Worm (Caenorhabditis elegans) whole organism, mixed stage, embryonic: ENCODE data around the gene miro-1.

Source experiments
- M03D4.4 ChIP-seq: sonication (generic microtip); optimal IDR thresholded peaks from 2 replicates; lab custom pipeline; 2017; ENCODE audit warnings: mild to moderate bottlenecking, missing genetic modification characterization, missing compliant biosample characterization
- bed-3 ChIP-seq: fragments of 200-800 bp; sonication (Bioruptor generic); optimal IDR thresholded peaks from 3 replicates; lab custom pipeline; 2018; ENCODE audit warnings: mild to moderate bottlenecking, missing genetic modification characterization, moderate library complexity, missing compliant biosample characterization
- blmp-1 ChIP-seq: fragments of 150-350 bp; optimal IDR thresholded peaks from 2 replicates; lab custom pipeline; 2014; ENCODE audit warnings: missing biosample characterization, missing genetic modification characterization
- ceh-39 ChIP-seq: fragments of 150-350 bp; optimal IDR thresholded peaks from 2 replicates; lab custom pipeline; 2014; ENCODE audit warnings: missing biosample characterization, missing genetic modification characterization
- ceh-43 ChIP-seq: fragments of 200-800 bp; sonication (Bioruptor generic); optimal IDR thresholded peaks from 2 replicates; lab custom pipeline; 2018; ENCODE audit warnings: mild to moderate bottlenecking, missing genetic modification characterization, moderate library complexity, missing compliant biosample characterization
- ceh-83 ChIP-seq: fragments of 200-800 bp; sonication (Bioruptor generic); optimal IDR thresholded peaks from 2 replicates; lab custom pipeline; 2018; ENCODE audit warnings: mild to moderate bottlenecking, missing genetic modification characterization, missing compliant biosample characterization
- ces-1 ChIP-seq: fragments of 150-350 bp; optimal IDR thresholded peaks from 2 replicates; lab custom pipeline; 2014; ENCODE audit warnings: missing biosample characterization, missing genetic modification reagents, missing genetic modification characterization
- cnd-1 ChIP-seq: fragments of 200-800 bp; sonication (Bioruptor generic); optimal IDR thresholded peaks from 2 replicates; lab custom pipeline; 2018; ENCODE audit warnings: mild to moderate bottlenecking, missing genetic modification characterization, missing compliant biosample characterization
- drap-1 ChIP-seq: fragments of 200-800 bp; sonication (Bioruptor generic); optimal IDR thresholded peaks from 3 replicates; lab custom pipeline; 2018; ENCODE audit warnings: mild to moderate bottlenecking, missing genetic modification characterization, missing compliant biosample characterization
- elt-1 ChIP-seq: sonication (generic microtip); optimal IDR thresholded peaks from 2 replicates; lab custom pipeline; 2017; ENCODE audit warnings: missing genetic modification characterization, mild to moderate bottlenecking, missing compliant biosample characterization, antibody characterized with exemption, moderate library complexity, borderline replicate concordance; ENCODE audit not compliant: insufficient read depth
- elt-3 ChIP-seq: fragments of 150-350 bp; optimal IDR thresholded peaks from 2 replicates; lab custom pipeline; 2014; ENCODE audit warnings: missing biosample characterization, missing genetic modification characterization
- flh-1 ChIP-seq: fragments of 200-800 bp; sonication (Bioruptor generic); optimal IDR thresholded peaks from 2 replicates; lab custom pipeline; 2018; ENCODE audit warnings: mild to moderate bottlenecking, missing genetic modification characterization, moderate library complexity, missing compliant biosample characterization
- ham-2 ChIP-seq: fragments of 200-800 bp; sonication (Bioruptor generic); optimal IDR thresholded peaks from 2 replicates; lab custom pipeline; 2018; ENCODE audit warnings: mild to moderate bottlenecking, missing genetic modification characterization, missing compliant biosample characterization
- hlh-1 ChIP-seq: fragments of 150-350 bp; optimal IDR thresholded peaks from 2 replicates; lab custom pipeline; 2014; ENCODE audit warnings: missing biosample characterization, missing genetic modification reagents, missing genetic modification characterization
- lin-13 ChIP-seq: fragments of 150-350 bp; optimal IDR thresholded peaks from 2 replicates; lab custom pipeline; 2014; ENCODE audit warnings: missing biosample characterization, missing genetic modification characterization
- lin-32 ChIP-seq: fragments of 200-800 bp; sonication (Bioruptor generic); optimal IDR thresholded peaks from 2 replicates; lab custom pipeline; 2018; ENCODE audit warnings: mild to moderate bottlenecking, missing genetic modification characterization, missing compliant biosample characterization
- lsy-2 ChIP-seq: fragments of 150-350 bp; optimal IDR thresholded peaks from 2 replicates; lab custom pipeline; 2014; ENCODE audit warnings: missing biosample characterization, missing genetic modification characterization
- mab-5 ChIP-seq: fragments of 150-350 bp; optimal IDR thresholded peaks from 2 replicates; lab custom pipeline; 2014; ENCODE audit warnings: missing biosample characterization, missing genetic modification characterization
- mep-1 ChIP-seq: fragments of 150-350 bp; optimal IDR thresholded peaks from 2 replicates; lab custom pipeline; 2017; ENCODE audit warnings: missing biosample characterization, missing genetic modification reagents, missing genetic modification characterization, inconsistent platforms
- mls-2 ChIP-seq: sonication (generic microtip); optimal IDR thresholded peaks from 2 replicates; lab custom pipeline; 2016; ENCODE audit warnings: mild to moderate bottlenecking, missing genetic modification characterization, moderate library complexity, missing compliant biosample characterization
- nhr-12 ChIP-seq: fragments of 150-350 bp; optimal IDR thresholded peaks from 2 replicates; lab custom pipeline; 2014; ENCODE audit warnings: missing biosample characterization, missing genetic modification characterization
- nhr-2 ChIP-seq: fragments of 150-350 bp; optimal IDR thresholded peaks from 2 replicates; lab custom pipeline; 2014; ENCODE audit warnings: missing biosample characterization, missing genetic modification characterization
- nhr-237 ChIP-seq: fragments of 150-350 bp; optimal IDR thresholded peaks from 2 replicates; lab custom pipeline; 2014; ENCODE audit warnings: missing biosample characterization, missing genetic modification characterization
- nhr-28 ChIP-seq: fragments of 150-350 bp; optimal IDR thresholded peaks from 2 replicates; lab custom pipeline; 2014; ENCODE audit warnings: missing biosample characterization, missing genetic modification characterization
- nhr-76 ChIP-seq: sonication (generic microtip); optimal IDR thresholded peaks from 2 replicates; lab custom pipeline; 2017; ENCODE audit warnings: missing biosample characterization, missing genetic modification characterization
- pha-4 ChIP-seq: fragments of 150-350 bp; optimal IDR thresholded peaks from 2 replicates; lab custom pipeline; 2018; ENCODE audit warnings: missing biosample characterization, missing genetic modification reagents, missing genetic modification characterization
- sem-2 ChIP-seq: fragments of 200-800 bp; sonication (Bioruptor generic); optimal IDR thresholded peaks from 2 replicates; lab custom pipeline; 2018; ENCODE audit warnings: mild to moderate bottlenecking, missing genetic modification characterization, missing compliant biosample characterization
- snpc-4 ChIP-seq: fragments of 150-350 bp; optimal IDR thresholded peaks from 2 replicates; lab custom pipeline; 2014; ENCODE audit warnings: missing biosample characterization, missing genetic modification characterization
- sptf-1 ChIP-seq: sonication (generic microtip); optimal IDR thresholded peaks from 2 replicates; lab custom pipeline; 2017; ENCODE audit warnings: mild to moderate bottlenecking, missing genetic modification characterization, moderate library complexity, missing compliant biosample characterization
- tbx-8 ChIP-seq: fragments of 200-800 bp; sonication (Bioruptor generic); optimal IDR thresholded peaks from 2 replicates; lab custom pipeline; 2018; ENCODE audit warnings: mild to moderate bottlenecking, missing genetic modification characterization, moderate library complexity, missing compliant biosample characterization
- unc-120 ChIP-seq: sonication (generic microtip); optimal IDR thresholded peaks from 2 replicates; lab custom pipeline; 2017; ENCODE audit warnings: missing genetic modification characterization, missing compliant biosample characterization; ENCODE audit not compliant: poor library complexity, severe bottlenecking
- unc-39 ChIP-seq: fragments of 150-350 bp; optimal IDR thresholded peaks from 2 replicates; lab custom pipeline; 2014; ENCODE audit warnings: missing biosample characterization, missing genetic modification characterization
- unc-62 ChIP-seq: fragments of 150-350 bp; optimal IDR thresholded peaks from 2 replicates; lab custom pipeline; 2014; ENCODE audit warnings: missing biosample characterization, missing genetic modification reagents, missing genetic modification characterization
- zip-8 ChIP-seq: fragments of 150-350 bp; optimal IDR thresholded peaks from 2 replicates; lab custom pipeline; 2014; ENCODE audit warnings: missing biosample characterization, missing genetic modification characterization
- ztf-11 ChIP-seq: fragments of 150-350 bp; optimal IDR thresholded peaks from 2 replicates; lab custom pipeline; 2014; ENCODE audit warnings: missing biosample characterization, missing genetic modification characterization

miro-1 gene

DNA sequence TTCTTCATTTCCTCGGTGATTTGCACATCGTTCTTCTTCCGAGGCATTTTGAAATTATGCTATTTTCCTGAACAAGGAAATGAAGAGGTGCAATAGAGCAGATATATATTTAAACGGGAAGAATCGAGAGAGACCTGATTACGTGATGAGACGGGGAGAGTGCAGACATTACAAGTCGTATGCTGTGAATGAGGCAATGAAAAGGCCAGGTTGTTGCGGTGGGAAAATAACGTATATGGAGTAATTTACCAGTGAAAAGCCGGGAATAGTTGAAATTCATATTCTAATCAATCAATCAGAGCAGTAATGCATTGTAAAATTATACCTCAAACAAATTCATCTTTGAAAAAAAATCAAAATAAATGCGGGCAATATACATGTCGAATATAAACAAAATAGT lies 43.1 kb upstream of the miro-1 start, which contains the start of gene Y17G9B.8:
Gene Y17G9B.8 (minus strand): TSS at position 182 of the 400 bp plus-strand sequence.
- TF ChIP-seq sptf-1 = peak; percentile 9
- TF ChIP-seq hlh-1 = no peak
- no peak for TF ChIP-seq pha-4 (tag; lab: Kevin White, UChicago)
- no peak for TF ChIP-seq unc-62 (GFP tag; lab: Kevin White, UChicago)

DNA sequence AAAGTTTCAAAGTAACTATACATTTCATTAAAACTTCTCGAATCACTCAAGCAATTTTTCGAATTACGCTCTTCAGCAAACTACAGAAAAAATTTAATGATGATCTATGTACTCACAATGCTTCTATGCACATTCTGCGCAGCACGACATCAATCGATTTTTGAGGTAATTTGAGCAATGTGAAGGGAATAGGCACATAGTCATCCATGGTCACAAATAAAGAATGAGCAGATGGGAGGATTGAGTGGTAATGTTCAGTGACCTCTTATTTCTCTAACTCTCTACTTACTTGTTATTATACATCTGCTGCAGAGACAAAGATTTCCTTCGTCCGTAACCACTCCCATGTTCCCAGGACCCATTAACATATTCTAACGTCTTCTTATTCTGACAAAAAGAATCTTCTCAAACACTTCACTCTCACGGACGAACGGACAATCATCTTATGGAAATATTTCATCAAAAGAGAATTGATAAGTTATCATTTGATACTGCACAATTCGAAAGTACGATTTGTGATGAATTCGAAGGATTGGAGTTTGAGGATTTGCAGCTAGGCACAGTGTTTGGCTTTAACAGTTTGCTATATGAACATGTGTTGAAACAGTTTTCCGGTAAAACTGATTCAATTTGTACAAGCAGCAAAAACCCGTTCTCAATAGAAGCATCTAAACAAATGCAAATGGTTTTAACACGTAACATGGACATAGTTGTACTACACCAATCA lies 40.5 kb upstream of the miro-1 start, which contains the start of the genes fbxb-77 and Y17G9B.11:
Gene fbxb-77 (minus strand): TSS at position 229 of the 727 bp plus-strand sequence.
Gene Y17G9B.11 (plus strand): TSS at position 677 of the 727 bp plus-strand sequence.
- TF ChIP-seq mab-5 (tag; lab: Kevin White, UChicago) (no peak), ces-1 (GFP tag; lab: Kevin White, UChicago) (peak; percentile 10), lsy-2 (tag; lab: Kevin White, UChicago) (no peak), lin-13 (tag; lab: Kevin White, UChicago) (no peak), elt-1 (tag; lab: Kevin White, UChicago) (no peak), hlh-1 (no peak), unc-62 (GFP tag; lab: Kevin White, UChicago) (no peak), cnd-1 (tag; lab: Kevin White, UChicago) (peak; percentile 71), lin-32 (no peak), unc-39 (tag; lab: Kevin White, UChicago) (no peak), mls-2 (tag; lab: Kevin White, UChicago) (peak; percentile 38), bed-3 (no peak), sptf-1 (no peak)

DNA sequence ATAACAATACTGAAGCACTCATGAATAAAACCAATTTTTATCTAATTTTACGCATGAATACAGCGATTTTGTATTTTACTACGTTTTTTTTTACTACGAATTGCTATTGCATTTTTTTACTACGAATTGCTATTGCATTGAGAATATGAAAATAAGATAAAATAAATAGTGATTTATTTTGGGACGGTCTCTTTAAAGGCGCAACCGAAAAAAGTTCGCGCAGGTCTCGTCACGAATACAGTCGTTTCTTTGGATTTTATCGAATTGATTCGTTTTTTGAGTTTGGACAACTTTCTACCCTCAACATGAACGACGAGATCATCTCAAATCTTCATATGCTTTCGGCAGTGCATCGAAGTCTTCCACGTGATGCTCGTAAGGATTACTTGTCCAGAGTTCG lies 36.2 kb upstream of the miro-1 start, which contains the start of gene Y17G9B.4:
Gene Y17G9B.4 (plus strand): TSS at position 306 of the 400 bp plus-strand sequence.
- no peak for TF ChIP-seq mep-1 (tag; lab: Kevin White, UChicago)
- TF ChIP-seq ces-1 (GFP tag; lab: Kevin White, UChicago) = no peak
- TF ChIP-seq elt-3 (tag; lab: Kevin White, UChicago) = no peak
- no peak for TF ChIP-seq snpc-4 (tag; lab: Kevin White, UChicago)
- no peak for TF ChIP-seq lsy-2 (tag; lab: Kevin White, UChicago)
- no peak for TF ChIP-seq unc-62 (GFP tag; lab: Kevin White, UChicago)
- TF ChIP-seq lin-13 (tag; lab: Kevin White, UChicago) = no peak
- TF ChIP-seq elt-1 (tag; lab: Kevin White, UChicago) = no peak
- TF ChIP-seq sptf-1 = no peak
- no peak for TF ChIP-seq mab-5 (tag; lab: Kevin White, UChicago)
- no peak for TF ChIP-seq pha-4 (tag; lab: Kevin White, UChicago)
- TF ChIP-seq, all 35 proteins: peak for 0

DNA sequence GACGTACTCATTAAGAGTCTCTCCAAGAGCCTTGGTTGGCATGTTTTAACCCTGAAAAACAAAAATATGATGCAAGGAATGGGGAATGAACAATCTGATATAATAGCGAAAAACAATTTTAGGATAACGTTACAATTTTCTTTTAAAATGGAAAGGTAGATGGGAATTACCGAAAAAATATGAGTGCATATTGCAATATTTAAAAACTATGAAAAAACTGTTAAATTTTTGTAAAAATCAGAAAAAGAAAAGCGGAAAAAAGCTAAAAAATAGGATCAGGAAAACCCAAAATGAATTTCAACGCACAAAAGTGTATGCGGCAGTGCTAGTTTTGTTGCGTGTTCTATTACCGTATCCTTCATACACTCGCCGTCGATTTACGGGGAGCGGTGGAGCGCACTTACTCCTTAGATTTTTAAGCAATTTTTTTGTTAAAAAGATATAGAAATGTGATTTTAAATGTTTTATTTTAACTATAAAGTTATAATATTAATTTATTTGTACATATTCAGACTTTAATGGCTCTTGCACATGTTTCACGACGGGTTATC lies 34.2 kb upstream of the miro-1 start, which contains the start of the genes rpl-20 and Y17G9B.5:
Gene rpl-20 (minus strand): TSS at position 51 of the 551 bp plus-strand sequence.
Gene Y17G9B.5 (plus strand): TSS at position 513 of the 551 bp plus-strand sequence.
- TF ChIP-seq ham-2 (GFP tag; lab: Kevin White, UChicago) (peak; percentile 92), elt-1 (tag; lab: Kevin White, UChicago) (peak; percentile 67), hlh-1 (peak; percentile 73), ztf-11 (tag; lab: Kevin White, UChicago) (peak; percentile 84), unc-39 (tag; lab: Kevin White, UChicago) (no peak), nhr-76 (tag; lab: Kevin White, UChicago) (peak; percentile 13), nhr-2 (peak; percentile 61), lin-32 (peak; percentile 78), cnd-1 (tag; lab: Kevin White, UChicago) (peak; percentile 95), bed-3 (peak; percentile 66), nhr-12 (no peak), snpc-4 (tag; lab: Kevin White, UChicago) (no peak), mab-5 (tag; lab: Kevin White, UChicago) (peak; percentile 89), elt-3 (tag; lab: Kevin White, UChicago) (peak; percentile 88), nhr-237 (tag; lab: Kevin White, UChicago) (peak; percentile 99), sem-2 (GFP tag; lab: Kevin White, UChicago) (peak; percentile 54), unc-62 (GFP tag; lab: Kevin White, UChicago) (peak; percentile 87), mls-2 (tag; lab: Kevin White, UChicago) (peak; percentile 91), ces-1 (GFP tag; lab: Kevin White, UChicago) (peak; percentile 96), drap-1 (peak; percentile 93), mep-1 (tag; lab: Kevin White, UChicago) (peak; percentile 100), pha-4 (tag; lab: Kevin White, UChicago) (peak; percentile 100), tbx-8 (GFP tag; lab: Kevin White, UChicago) (peak; percentile 89), flh-1 (GFP tag; lab: Kevin White, UChicago) (no peak), ceh-83 (GFP tag; lab: Kevin White, UChicago) (peak; percentile 87), ceh-43 (peak; percentile 88), zip-8 (tag; lab: Kevin White, UChicago) (no peak), sptf-1 (peak; percentile 97), lsy-2 (tag; lab: Kevin White, UChicago) (peak; percentile 100), lin-13 (tag; lab: Kevin White, UChicago) (peak; percentile 100), blmp-1 (peak; percentile 33), ceh-39 (tag; lab: Kevin White, UChicago) (peak; percentile 100), nhr-28 (tag; lab: Kevin White, UChicago) (peak; percentile 86), unc-120 (tag; lab: Kevin White, UChicago) (peak; percentile 86), M03D4.4 (tag; lab: Kevin White, UChicago) (peak; percentile 94)
- TF ChIP-seq, all 35 proteins: peak for 30
